Worm (Caenorhabditis elegans): ENCODE data around the gene W07E11.1.
A peak's percentile ranks its signal among the peaks of the same experiment; 100 is the strongest.

Gene W07E11.1

DNA sequence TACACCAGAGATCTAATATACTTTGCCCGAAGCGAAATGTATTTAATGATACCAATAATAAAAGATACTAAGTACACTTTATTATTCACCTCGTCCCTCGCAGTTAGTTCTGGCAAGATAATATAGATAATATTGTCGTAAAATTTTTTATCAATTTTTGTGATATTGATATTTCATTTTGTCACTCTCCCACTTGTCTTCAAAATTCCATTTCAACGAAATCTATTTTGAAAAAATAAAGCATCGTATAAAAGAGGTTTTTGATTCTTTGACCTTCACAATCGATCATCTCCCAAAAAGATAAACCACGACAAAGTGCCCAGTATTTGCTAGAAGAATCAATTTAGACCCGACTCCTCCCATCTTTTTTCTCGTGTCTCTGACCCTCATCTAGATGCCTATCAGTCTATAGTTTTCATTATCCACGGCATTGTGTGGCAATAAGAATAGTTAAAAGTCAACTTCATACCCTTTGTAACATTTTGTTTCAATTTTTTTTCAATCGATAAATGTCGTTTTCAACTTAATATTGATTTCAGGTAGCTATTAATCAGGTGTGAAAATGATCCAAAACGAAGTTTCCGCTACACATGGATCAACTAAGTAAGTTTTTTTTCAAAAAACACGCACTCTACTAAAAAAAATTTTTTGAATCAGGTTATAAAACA lies 30.5 kb upstream of the W07E11.1 start, which contains the start of gene cbs-1:
TSS of gene cbs-1 (plus strand) at position 534 of the 668 bp plus-strand sequence.
- no peak for TF ChIP-seq nhr-12 (tag; optimal IDR thresholded peaks at IDR 0.05)
- TF ChIP-seq nhr-237 (tag; optimal IDR thresholded peaks at IDR 0.05) = no peak
- no peak for TF ChIP-seq sptf-1 (tag; optimal IDR thresholded peaks at IDR 0.05)
- TF ChIP-seq nhr-76 (tag; optimal IDR thresholded peaks at IDR 0.05) = no peak
- no peak for TF ChIP-seq unc-39 (tag; optimal IDR thresholded peaks at IDR 0.05)
- TF ChIP-seq lin-32 (GFP tag; optimal IDR thresholded peaks at IDR 0.05) = no peak
- no peak for TF ChIP-seq ham-2 (GFP tag; optimal IDR thresholded peaks at IDR 0.05)
- TF ChIP-seq tbx-8 (GFP tag; optimal IDR thresholded peaks at IDR 0.05) = no peak
- no peak for TF ChIP-seq bed-3 (GFP tag; optimal IDR thresholded peaks at IDR 0.05)
- TF ChIP-seq hlh-1 (tag; optimal IDR thresholded peaks at IDR 0.05) = no peak
- no peak for TF ChIP-seq sem-2 (GFP tag; optimal IDR thresholded peaks at IDR 0.05)
- TF ChIP-seq lin-13 (tag; optimal IDR thresholded peaks at IDR 0.05) = no peak
- TF ChIP-seq mls-2 (tag; optimal IDR thresholded peaks at IDR 0.05) = no peak
- no peak for TF ChIP-seq elt-1 (tag; optimal IDR thresholded peaks at IDR 0.05; ENCODE audit: borderline replicate concordance, insufficient read depth)
- TF ChIP-seq lsy-2 (tag; optimal IDR thresholded peaks at IDR 0.05) = no peak
- no peak for TF ChIP-seq mep-1 (tag; optimal IDR thresholded peaks at IDR 0.05)
- no peak for TF ChIP-seq elt-3 (tag; optimal IDR thresholded peaks at IDR 0.05)

DNA sequence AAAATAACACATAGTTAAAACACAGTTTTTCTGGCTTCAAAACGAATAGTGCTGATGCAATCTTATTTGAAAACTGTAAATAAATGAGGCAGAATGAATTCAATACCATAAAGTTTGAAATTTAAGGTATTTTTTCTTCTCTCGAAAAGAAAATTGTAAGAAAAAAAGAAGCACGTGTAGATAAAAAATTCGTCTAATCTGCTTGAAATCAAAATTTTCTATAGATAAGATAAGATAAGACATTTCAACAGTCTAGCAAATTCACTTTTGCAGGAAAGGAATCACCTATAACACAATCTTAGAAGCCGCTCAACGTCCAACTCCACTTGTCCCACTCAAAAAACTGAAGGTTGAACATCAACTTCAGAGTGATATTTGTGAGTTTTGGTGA lies 30.0 kb upstream of the W07E11.1 start:
- TF ChIP-seq flh-1 (GFP tag; optimal IDR thresholded peaks at IDR 0.05) (no peak), mls-2 (tag; optimal IDR thresholded peaks at IDR 0.05) (no peak), lin-13 (tag; optimal IDR thresholded peaks at IDR 0.05) (no peak), lin-32 (GFP tag; optimal IDR thresholded peaks at IDR 0.05) (no peak), pha-4 (tag; optimal IDR thresholded peaks at IDR 0.05) (no peak), mab-5 (tag; optimal IDR thresholded peaks at IDR 0.05) (no peak)

ce11 chrX:10058332-10058731 lies 26.1 kb upstream of the W07E11.1 start, which contains the start of gene ZC373.2:
Gene ZC373.2, minus strand, starts transcription at chrX:10058432.
- TF ChIP-seq ceh-39 (tag; optimal IDR thresholded peaks at IDR 0.05) (no peak), ham-2 (GFP tag; optimal IDR thresholded peaks at IDR 0.05) (no peak), nhr-237 (tag; optimal IDR thresholded peaks at IDR 0.05) (no peak), snpc-4 (tag; optimal IDR thresholded peaks at IDR 0.05) (no peak), blmp-1 (tag; optimal IDR thresholded peaks at IDR 0.05) (no peak)

- TF ChIP-seq lsy-2 (tag; optimal IDR thresholded peaks at IDR 0.05) (no peak), pha-4 (tag; optimal IDR thresholded peaks at IDR 0.05) (no peak), mab-5 (tag; optimal IDR thresholded peaks at IDR 0.05) (no peak), unc-62 (GFP tag; optimal IDR thresholded peaks at IDR 0.05) (no peak), blmp-1 (tag; optimal IDR thresholded peaks at IDR 0.05) (no peak), lin-13 (tag; optimal IDR thresholded peaks at IDR 0.05) (no peak), flh-1 (GFP tag; optimal IDR thresholded peaks at IDR 0.05) (no peak), elt-1 (tag; optimal IDR thresholded peaks at IDR 0.05; ENCODE audit: borderline replicate concordance, insufficient read depth) (no peak), mep-1 (tag; optimal IDR thresholded peaks at IDR 0.05) (no peak), hlh-1 (tag; optimal IDR thresholded peaks at IDR 0.05) (no peak)
Observed at ce11 chrX:10060475-10061011, 23.9 kb upstream of the W07E11.1 start, which contains the start of gene ZC373.3. Gene ZC373.3, plus strand, starts transcription at chrX:10060525.

DNA sequence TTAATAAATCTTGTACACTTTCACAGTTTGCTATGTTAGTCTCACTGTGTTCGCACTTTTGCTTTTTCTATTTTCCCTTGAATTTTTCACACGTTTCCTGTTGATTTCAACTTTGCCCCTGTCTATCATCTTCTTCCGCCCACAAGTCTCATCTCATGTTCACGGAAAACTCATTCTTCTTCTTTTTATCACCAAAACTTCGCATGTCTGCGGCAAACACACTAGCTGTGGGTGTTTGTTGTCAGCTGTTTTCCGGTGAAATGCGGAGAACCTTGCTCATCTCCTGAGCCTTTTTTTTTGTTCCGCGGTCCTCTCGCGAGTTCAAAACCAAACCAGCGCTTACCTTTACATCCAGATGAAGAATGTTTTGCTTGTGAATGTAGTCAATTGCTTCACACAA lies 16.0 kb upstream of the W07E11.1 start:
- TF ChIP-seq ceh-43 (GFP tag; optimal IDR thresholded peaks at IDR 0.05) (no peak), snpc-4 (tag; optimal IDR thresholded peaks at IDR 0.05) (no peak), sem-2 (GFP tag; optimal IDR thresholded peaks at IDR 0.05) (no peak), hlh-1 (tag; optimal IDR thresholded peaks at IDR 0.05) (peak; percentile 65), unc-62 (GFP tag; optimal IDR thresholded peaks at IDR 0.05) (no peak), elt-1 (tag; optimal IDR thresholded peaks at IDR 0.05; ENCODE audit: borderline replicate concordance, insufficient read depth) (no peak), zip-8 (tag; optimal IDR thresholded peaks at IDR 0.05) (no peak), lin-32 (GFP tag; optimal IDR thresholded peaks at IDR 0.05) (no peak)

DNA sequence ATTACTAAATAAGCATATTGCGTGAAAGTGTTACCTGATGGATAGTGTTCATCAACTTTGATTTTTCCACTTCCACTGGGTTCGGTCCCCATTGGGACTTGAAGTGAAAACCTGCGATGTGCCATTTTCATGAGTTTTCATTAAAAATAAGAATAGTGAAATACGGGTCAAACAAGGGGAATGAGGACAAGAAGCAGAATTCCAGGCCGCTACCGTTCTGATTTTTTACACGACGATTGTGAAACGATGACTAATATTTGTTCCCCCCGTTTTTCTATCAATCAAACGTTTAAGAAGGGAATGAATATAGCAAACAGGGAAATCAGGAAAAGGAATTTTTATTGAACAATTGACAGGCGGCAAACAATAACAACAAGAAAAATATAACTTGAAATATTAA lies 14.7 kb upstream of the W07E11.1 start, which contains the start of gene mlck-1:
TSS of gene mlck-1 (minus strand) at position 101 of the 400 bp plus-strand sequence.
- TF ChIP-seq unc-120 (tag; optimal IDR thresholded peaks at IDR 0.05; ENCODE audit: poor library complexity, severe bottlenecking) = no peak
- no peak for TF ChIP-seq drap-1 (GFP tag; optimal IDR thresholded peaks at IDR 0.05)
- no peak for TF ChIP-seq nhr-2 (tag; optimal IDR thresholded peaks at IDR 0.05)
- TF ChIP-seq zip-8 (tag; optimal IDR thresholded peaks at IDR 0.05) = no peak
- no peak for TF ChIP-seq blmp-1 (tag; optimal IDR thresholded peaks at IDR 0.05)
- TF ChIP-seq nhr-28 (tag; optimal IDR thresholded peaks at IDR 0.05) = no peak
- TF ChIP-seq flh-1 (GFP tag; optimal IDR thresholded peaks at IDR 0.05) = no peak
- TF ChIP-seq M03D4.4 (tag; optimal IDR thresholded peaks at IDR 0.05) = no peak
- no peak for TF ChIP-seq cnd-1 (tag; optimal IDR thresholded peaks at IDR 0.05)
- no peak for TF ChIP-seq elt-3 (tag; optimal IDR thresholded peaks at IDR 0.05)
- TF ChIP-seq sptf-1 (tag; optimal IDR thresholded peaks at IDR 0.05) = no peak
- no peak for TF ChIP-seq ceh-39 (tag; optimal IDR thresholded peaks at IDR 0.05)
- no peak for TF ChIP-seq nhr-12 (tag; optimal IDR thresholded peaks at IDR 0.05)
- no peak for TF ChIP-seq nhr-237 (tag; optimal IDR thresholded peaks at IDR 0.05)
- TF ChIP-seq sem-2 (GFP tag; optimal IDR thresholded peaks at IDR 0.05) = no peak
- no peak for TF ChIP-seq elt-1 (tag; optimal IDR thresholded peaks at IDR 0.05; ENCODE audit: borderline replicate concordance, insufficient read depth)
- TF ChIP-seq ceh-83 (GFP tag; optimal IDR thresholded peaks at IDR 0.05) = no peak
